Worm (Caenorhabditis elegans): Measurements from ENCODE around the gene F38B7.3.

DNA sequence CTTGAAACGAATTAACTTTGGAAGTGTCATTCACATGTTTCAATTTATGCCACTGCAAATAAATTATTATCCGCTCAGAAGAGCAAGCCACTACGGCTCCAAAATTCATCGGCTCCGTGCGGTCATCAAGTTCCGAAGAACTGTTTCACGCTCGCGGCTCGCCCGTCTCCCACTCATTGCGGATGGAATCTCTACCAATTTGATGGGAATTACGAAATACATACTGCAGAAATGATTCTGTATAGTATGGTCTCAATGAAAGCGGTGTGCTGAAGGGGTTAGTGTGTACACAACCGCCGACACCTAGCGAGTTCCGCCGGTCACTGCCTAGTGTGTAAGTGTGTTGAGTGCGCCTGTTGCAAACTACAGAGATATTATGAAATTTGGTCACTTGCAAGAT lies 36.2 kb downstream of the F38B7.3 start:
- TF ChIP-seq T22C8.4 (GFP tag; IDR thresholded peaks at IDR 0.05) (no peak), ztf-29 (GFP tag; IDR thresholded peaks at IDR 0.05) (no peak), ztf-23 (GFP tag; IDR thresholded peaks at IDR 0.05) (no peak), tab-1 (GFP tag; IDR thresholded peaks at IDR 0.05) (no peak), klf-2 (GFP tag; conservative IDR thresholded peaks at IDR 0.05) (no peak), ref-1 (GFP tag; conservative IDR thresholded peaks at IDR 0.05) (no peak), med-1 (GFP tag; optimal IDR thresholded peaks at IDR 0.05; ENCODE audit: insufficient read depth) (no peak), flt-1 (GFP tag; IDR thresholded peaks at IDR 0.05) (no peak), cog-1 (tag; optimal IDR thresholded peaks at IDR 0.05) (no peak)
